Worm (Caenorhabditis elegans): Measurements from ENCODE around the gene C51E3.9.

DNA sequence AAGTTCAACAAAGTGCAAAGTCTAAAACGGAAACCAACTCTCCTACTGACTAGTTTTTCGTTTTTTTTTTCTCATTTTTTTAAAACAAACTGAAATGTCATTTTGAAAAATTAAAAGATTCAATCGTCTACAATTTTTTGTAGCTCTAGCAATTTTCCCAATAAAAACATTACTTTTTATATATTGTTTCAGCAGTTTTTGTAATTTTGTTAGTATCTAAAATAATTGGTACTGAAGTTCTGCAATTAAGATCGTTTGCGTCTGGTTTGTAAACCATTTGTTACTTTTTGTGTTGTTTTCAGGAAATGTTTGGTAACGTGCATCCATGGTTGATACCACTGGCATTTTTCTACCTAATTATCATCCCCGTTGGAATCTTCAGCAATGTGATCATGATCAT, 12.8 kb downstream of the C51E3.9 start, which contains the start of gene srsx-30:
- TF ChIP-seq tbx-9 (tag; optimal IDR thresholded peaks at IDR 0.05; ENCODE audit: borderline replicate concordance) (no peak), snpc-4 (GFP tag; optimal IDR thresholded peaks at IDR 0.05) (no peak), snpc-4 (tag; optimal IDR thresholded peaks at IDR 0.05) (no peak), sea-2 (GFP tag; IDR thresholded peaks at IDR 0.05) (no peak), xnd-1 (tag; optimal IDR thresholded peaks at IDR 0.05) (no peak), zim-3 (tag; optimal IDR thresholded peaks at IDR 0.05) (no peak), nhr-90 (tag; optimal IDR thresholded peaks at IDR 0.05) (no peak), C06A6.2 (GFP tag; conservative IDR thresholded peaks at IDR 0.05) (no peak), Y67H2A.10 (GFP tag; conservative IDR thresholded peaks at IDR 0.05) (no peak), unc-130 (GFP tag; optimal IDR thresholded peaks at IDR 0.05) (no peak), lin-35 (GFP tag; optimal IDR thresholded peaks at IDR 0.05) (no peak)

Measured in whole organism, young adult.